Worm (Caenorhabditis elegans): ENCODE results near the gene R07G3.8.

Gene R07G3.8

ce11 chrII:7570305-7570704 is 50.0 kb downstream of the R07G3.8 start, which contains the start of gene F35D2.3 (continued):
- TF ChIP-seq nhr-42 (GFP tag; IDR thresholded peaks at IDR 0.05) = no peak
- no peak for TF ChIP-seq madf-5 (GFP tag; IDR thresholded peaks at IDR 0.05)
